Fruit fly (Drosophila melanogaster) whole organism, adult: Measurements from ENCODE around the gene CG8206.

Source experiments
- CG11617 ChIP-seq: fragments of 200-800 bp; sonication (Bioruptor generic); optimal IDR thresholded peaks from 2 replicates; lab custom pipeline; 2017; ENCODE audit warnings: mild to moderate bottlenecking, missing biosample characterization, missing genetic modification reagents, missing genetic modification characterization
- CG12768 ChIP-seq: fragments of 200-800 bp; sonication (Bioruptor generic); optimal IDR thresholded peaks from 2 replicates; lab custom pipeline; 2017; ENCODE audit warnings: missing biosample characterization, missing genetic modification characterization, mild to moderate bottlenecking, moderate library complexity, missing genetic modification reagents
- CG14711 ChIP-seq: fragments of 200-800 bp; sonication (Bioruptor generic); optimal IDR thresholded peaks from 2 replicates; lab custom pipeline; 2018; ENCODE audit warnings: missing biosample characterization, mild to moderate bottlenecking, missing genetic modification characterization, moderate library complexity
- CG1620 ChIP-seq: fragments of 200-800 bp; sonication (Bioruptor generic); optimal IDR thresholded peaks from 2 replicates; lab custom pipeline; 2016; ENCODE audit warnings: missing biosample characterization, missing genetic modification characterization
- CG33017 ChIP-seq: fragments of 200-800 bp; sonication (Bioruptor generic); optimal IDR thresholded peaks from 2 replicates; lab custom pipeline; 2018; ENCODE audit warnings: missing biosample characterization, mild to moderate bottlenecking, missing genetic modification characterization, moderate library complexity
- CG5204 ChIP-seq: fragments of 200-800 bp; sonication (Bioruptor generic); optimal IDR thresholded peaks from 2 replicates; lab custom pipeline; 2016; ENCODE audit warnings: missing biosample characterization, missing genetic modification characterization
- CG7045 ChIP-seq: fragments of 200-800 bp; sonication (Bioruptor generic); optimal IDR thresholded peaks from 2 replicates; lab custom pipeline; 2017; ENCODE audit warnings: missing biosample characterization, mild to moderate bottlenecking, missing genetic modification characterization
- CG7101 ChIP-seq: fragments of 200-800 bp; sonication (Bioruptor generic); optimal IDR thresholded peaks from 2 replicates; lab custom pipeline; 2018; ENCODE audit warnings: missing biosample characterization, mild to moderate bottlenecking, missing genetic modification characterization, moderate library complexity
- Clk ChIP-seq: fragments of 200-800 bp; sonication (Bioruptor generic); optimal IDR thresholded peaks from 2 replicates; lab custom pipeline; 2017; ENCODE audit warnings: missing biosample characterization, missing genetic modification characterization
- Crg-1 ChIP-seq: fragments of 200-800 bp; sonication (Bioruptor generic); optimal IDR thresholded peaks from 2 replicates; lab custom pipeline; 2016; ENCODE audit warnings: missing biosample characterization, missing genetic modification characterization
- Hr96 ChIP-seq: fragments of 200-800 bp; sonication (Bioruptor generic); optimal IDR thresholded peaks from 2 replicates; lab custom pipeline; 2016; ENCODE audit warnings: missing biosample characterization, missing genetic modification characterization
- Mnt ChIP-seq: fragments of 200-800 bp; sonication (Bioruptor generic); optimal IDR thresholded peaks from 2 replicates; lab custom pipeline; 2016; ENCODE audit warnings: missing biosample characterization, mild to moderate bottlenecking, missing genetic modification characterization
- bab1 ChIP-seq: fragments of 200-800 bp; sonication (Bioruptor generic); optimal IDR thresholded peaks from 3 replicates; lab custom pipeline; 2019; ENCODE audit warnings: missing biosample characterization, mild to moderate bottlenecking, missing genetic modification characterization, moderate library complexity
- cic ChIP-seq: fragments of 200-800 bp; sonication (Bioruptor generic); optimal IDR thresholded peaks from 2 replicates; lab custom pipeline; 2017; ENCODE audit warnings: missing biosample characterization, mild to moderate bottlenecking, missing genetic modification characterization, moderate library complexity
- cnc ChIP-seq, 2 experiments: fragments of >200 bp; optimal IDR thresholded peaks; 2 replicates each; lab custom pipeline; 2017
- kay ChIP-seq: fragments of 200-800 bp; sonication (Bioruptor generic); peaks from one replicate; lab custom pipeline; 2016; ENCODE audit warnings: missing biosample characterization, missing genetic modification characterization, borderline replicate concordance
- ovo ChIP-seq: fragments of 200-800 bp; sonication (Bioruptor generic); optimal IDR thresholded peaks from 2 replicates; lab custom pipeline; 2016; ENCODE audit warnings: missing biosample characterization, missing genetic modification characterization
- pad ChIP-seq: fragments of 200-800 bp; sonication (Bioruptor generic); optimal IDR thresholded peaks from 3 replicates; lab custom pipeline; 2017; ENCODE audit warnings: missing biosample characterization, missing genetic modification characterization, mild to moderate bottlenecking, moderate library complexity, missing genetic modification reagents
- tj ChIP-seq: fragments of 200-800 bp; sonication (Bioruptor generic); optimal IDR thresholded peaks from 3 replicates; lab custom pipeline; 2017; ENCODE audit warnings: missing biosample characterization, mild to moderate bottlenecking, missing genetic modification characterization, moderate library complexity
- toe ChIP-seq: fragments of 200-800 bp; sonication (Bioruptor generic); optimal IDR thresholded peaks from 2 replicates; lab custom pipeline; 2016; ENCODE audit warnings: missing biosample characterization, missing genetic modification characterization

CG8206 gene

dm6 chrX:15766395-15766866 lies 27.4 kb downstream of the CG8206 start, which contains the start of gene CG8952:
Gene CG8952 (minus strand): TSS chrX:15766445.
- TF ChIP-seq CG5204 (no peak), kay (GFP tag; lab: Kevin White, UChicago) (peak; percentile 50)

dm6 chrX:15769457-15769856 lies 30.4 kb downstream of the CG8206 start, which contains the start of gene CG33172:
Gene CG33172 (plus strand): TSS chrX:15769664.
- TF ChIP-seq kay (GFP tag; lab: Kevin White, UChicago): no peak
- no peak for TF ChIP-seq tj (GFP tag; lab: Kevin White, UChicago)
- no peak for TF ChIP-seq Crg-1 (GFP tag; lab: Kevin White, UChicago)
- TF ChIP-seq CG33017 (tag; lab: Kevin White, UChicago): no peak
- no peak for TF ChIP-seq CG14711
- no peak for TF ChIP-seq pad (GFP tag; lab: Kevin White, UChicago)
- TF ChIP-seq CG7101 (tag; lab: Kevin White, UChicago): no peak
- TF ChIP-seq CG7045 (GFP tag; lab: Kevin White, UChicago): no peak
- TF ChIP-seq CG5204: no peak
- no peak for TF ChIP-seq ovo
- no peak for TF ChIP-seq cnc (optimal IDR thresholded peaks at IDR 0.05; lab: Kevin White, UChicago)
- TF ChIP-seq Mnt: no peak
- TF ChIP-seq toe (GFP tag; lab: Kevin White, UChicago): no peak
- no peak for TF ChIP-seq bab1 (GFP tag; lab: Kevin White, UChicago)
- no peak for TF ChIP-seq Hr96 (GFP tag; lab: Kevin White, UChicago)
- no peak for TF ChIP-seq CG12768
- TF ChIP-seq CG1620 (GFP tag; lab: Kevin White, UChicago): no peak

- TF ChIP-seq ovo (no peak), CG7045 (GFP tag; lab: Kevin White, UChicago) (no peak), Mnt (no peak), CG7101 (tag; lab: Kevin White, UChicago) (no peak), bab1 (GFP tag; lab: Kevin White, UChicago) (no peak), Clk (GFP tag; lab: Kevin White, UChicago) (no peak), toe (GFP tag; lab: Kevin White, UChicago) (no peak), CG11617 (GFP tag; lab: Kevin White, UChicago) (no peak), tj (GFP tag; lab: Kevin White, UChicago) (no peak), CG33017 (tag; lab: Kevin White, UChicago) (no peak), Crg-1 (GFP tag; lab: Kevin White, UChicago) (no peak), CG12768 (no peak), cnc (optimal IDR thresholded peaks at IDR 0.05; lab: Kevin White, UChicago) (no peak), CG5204 (no peak), CG14711 (no peak), pad (GFP tag; lab: Kevin White, UChicago) (no peak), kay (GFP tag; lab: Kevin White, UChicago) (no peak)
These were observed 33.6 kb downstream of the CG8206 start, which contains the start of gene CG43672 for dm6 chrX:15772663-15773062. Gene CG43672 (plus strand): TSS chrX:15772963.

- TF ChIP-seq CG33017 (tag; lab: Kevin White, UChicago) (no peak), tj (GFP tag; lab: Kevin White, UChicago) (no peak), CG5204 (no peak)
These were observed 39.8 kb downstream of the CG8206 start, which contains the start of gene CG43673 for dm6 chrX:15778846-15779245. Gene CG43673 (plus strand): TSS chrX:15779146.

- no peak for TF ChIP-seq Crg-1 (GFP tag; lab: Kevin White, UChicago)
- no peak for TF ChIP-seq Mnt
- TF ChIP-seq cnc (optimal IDR thresholded peaks at IDR 0.05; lab: Kevin White, UChicago): no peak
- no peak for TF ChIP-seq CG5204
- no peak for TF ChIP-seq CG14711
- TF ChIP-seq pad (GFP tag; lab: Kevin White, UChicago): no peak
- TF ChIP-seq ovo: no peak
- no peak for TF ChIP-seq CG7101 (tag; lab: Kevin White, UChicago)
- TF ChIP-seq CG7045 (GFP tag; lab: Kevin White, UChicago): no peak
- no peak for TF ChIP-seq bab1 (GFP tag; lab: Kevin White, UChicago)
- no peak for TF ChIP-seq CG12768
- TF ChIP-seq CG11617 (GFP tag; lab: Kevin White, UChicago): no peak
- no peak for TF ChIP-seq kay (GFP tag; lab: Kevin White, UChicago)
- TF ChIP-seq cic: no peak
These were observed 44.6 kb downstream of the CG8206 start, which contains the start of gene Efhc1.1 for dm6 chrX:15783610-15784009. Gene Efhc1.1 (minus strand): TSS chrX:15783710.

- peak; percentile 45 for TF ChIP-seq bab1 (GFP tag; lab: Kevin White, UChicago)
- no peak for TF ChIP-seq Hr96 (GFP tag; lab: Kevin White, UChicago)
These were observed 46.6 kb downstream of the CG8206 start, which contains the start of the genes Paf-AHalpha and mRpS30 for dm6 chrX:15785429-15786239. Gene Paf-AHalpha (minus strand): TSS chrX:15785583. Gene mRpS30 (plus strand): TSS chrX:15786047.

- TF ChIP-seq Hr96 (GFP tag; lab: Kevin White, UChicago) (no peak), CG14711 (no peak), CG12768 (no peak), kay (GFP tag; lab: Kevin White, UChicago) (no peak), CG5204 (no peak), CG1620 (GFP tag; lab: Kevin White, UChicago) (no peak), CG7101 (tag; lab: Kevin White, UChicago) (no peak), CG11617 (GFP tag; lab: Kevin White, UChicago) (no peak), ovo (no peak), pad (GFP tag; lab: Kevin White, UChicago) (no peak), Clk (GFP tag; lab: Kevin White, UChicago) (no peak), Crg-1 (GFP tag; lab: Kevin White, UChicago) (no peak), CG33017 (tag; lab: Kevin White, UChicago) (no peak)
These were observed 47.2 kb downstream of the CG8206 start for dm6 chrX:15786242-15786641.
